Fruit fly (Drosophila melanogaster) whole organism, prepupa: ENCODE results near the gene CG32413.

ENCODE experiments used
- Blimp-1 ChIP-seq: fragments of 200-800 bp; sonication (Bioruptor generic); optimal IDR thresholded peaks from 3 replicates; lab custom pipeline; 2017; ENCODE audit warnings: missing biosample characterization, missing genetic modification characterization, mild to moderate bottlenecking, moderate library complexity, missing genetic modification reagents
- CG10631 ChIP-seq: fragments of 200-800 bp; sonication (Bioruptor generic); optimal IDR thresholded peaks from 2 replicates; lab custom pipeline; 2016; ENCODE audit warnings: missing biosample characterization, missing genetic modification characterization
- CG11762 ChIP-seq: fragments of 200-800 bp; sonication (Bioruptor generic); optimal IDR thresholded peaks from 3 replicates; lab custom pipeline; 2016; ENCODE audit warnings: missing biosample characterization, missing genetic modification characterization; ENCODE audit not compliant: insufficient read depth
- CG15336 ChIP-seq: fragments of 200-800 bp; sonication (Bioruptor generic); IDR thresholded peaks from 2 replicates; pipeline ENCODE4 v1.3.6; 2022; ENCODE audit warnings: missing biosample characterization, missing genetic modification characterization
- CG16779 ChIP-seq: fragments of 200-800 bp; sonication (Bioruptor generic); optimal IDR thresholded peaks from 3 replicates; lab custom pipeline; 2017; ENCODE audit warnings: missing biosample characterization, mild to moderate bottlenecking, missing genetic modification characterization
- CG31627 ChIP-seq: fragments of 200-800 bp; sonication (Bioruptor generic); optimal IDR thresholded peaks from 3 replicates; lab custom pipeline; 2016; ENCODE audit warnings: missing biosample characterization, missing genetic modification characterization
- CG34406 ChIP-seq: fragments of 200-800 bp; sonication (Bioruptor generic); optimal IDR thresholded peaks from 3 replicates; lab custom pipeline; 2016; ENCODE audit warnings: missing biosample characterization, missing genetic modification characterization
- CG4318 ChIP-seq: fragments of 200-800 bp; sonication (Bioruptor generic); optimal IDR thresholded peaks from 3 replicates; lab custom pipeline; 2017; ENCODE audit warnings: missing biosample characterization, mild to moderate bottlenecking, missing genetic modification characterization
- CG6163 ChIP-seq: fragments of 200-800 bp; sonication (Bioruptor generic); IDR thresholded peaks from 3 replicates; pipeline ENCODE4 v1.3.6; 2022; ENCODE audit warnings: missing biosample characterization, missing genetic modification characterization
- CG6276 ChIP-seq: fragments of 200-800 bp; sonication (Bioruptor generic); optimal IDR thresholded peaks from 2 replicates; lab custom pipeline; 2017; ENCODE audit warnings: missing biosample characterization, mild to moderate bottlenecking, missing genetic modification characterization
- CG6792 ChIP-seq: fragments of 200-800 bp; sonication (Bioruptor generic); optimal IDR thresholded peaks from 3 replicates; lab custom pipeline; 2016; ENCODE audit warnings: missing biosample characterization, missing genetic modification characterization
- CG6808 ChIP-seq: fragments of 200-800 bp; sonication (Bioruptor generic); optimal IDR thresholded peaks from 3 replicates; lab custom pipeline; 2017; ENCODE audit warnings: missing biosample characterization, missing genetic modification characterization, mild to moderate bottlenecking, moderate library complexity, missing genetic modification reagents
- CG8119 ChIP-seq: fragments of 200-800 bp; sonication (Bioruptor generic); IDR thresholded peaks from 3 replicates; pipeline ENCODE4 v1.3.6; 2022; ENCODE audit warnings: missing biosample characterization, missing genetic modification characterization
- CG8319 ChIP-seq: fragments of 200-800 bp; sonication (Bioruptor generic); optimal IDR thresholded peaks from 3 replicates; lab custom pipeline; 2016; ENCODE audit warnings: missing biosample characterization, missing genetic modification characterization
- CG8632 ChIP-seq: fragments of 200-800 bp; sonication (Bioruptor generic); optimal IDR thresholded peaks from 3 replicates; lab custom pipeline; 2016; ENCODE audit warnings: missing biosample characterization, missing genetic modification characterization
- CG9139 ChIP-seq: fragments of 200-800 bp; sonication (Bioruptor generic); optimal IDR thresholded peaks from 3 replicates; lab custom pipeline; 2017; ENCODE audit warnings: missing biosample characterization, mild to moderate bottlenecking, missing genetic modification characterization
- Eip78C ChIP-seq: fragments of 200-800 bp; sonication (Bioruptor generic); peaks from one replicate; lab custom pipeline; 2016; ENCODE audit warnings: missing biosample characterization, missing genetic modification characterization
- Eip93F ChIP-seq: fragments of 200-800 bp; sonication (Bioruptor generic); optimal IDR thresholded peaks from 2 replicates; lab custom pipeline; 2016; ENCODE audit warnings: missing biosample characterization, mild to moderate bottlenecking, missing genetic modification characterization
- Ets21C ChIP-seq: fragments of 200-800 bp; sonication (Bioruptor generic); optimal IDR thresholded peaks from 3 replicates; lab custom pipeline; 2016; ENCODE audit warnings: missing biosample characterization, missing genetic modification characterization
- Hr38 ChIP-seq: sonication (Bioruptor generic); optimal IDR thresholded peaks from 2 replicates; lab custom pipeline; 2016; ENCODE audit warnings: missing biosample characterization, missing genetic modification characterization
- Hr39 ChIP-seq: fragments of 200-800 bp; sonication (Bioruptor generic); optimal IDR thresholded peaks from 2 replicates; lab custom pipeline; 2016; ENCODE audit warnings: missing biosample characterization, missing genetic modification characterization
- Met ChIP-seq: fragments of 200-800 bp; sonication (Bioruptor generic); optimal IDR thresholded peaks from 3 replicates; lab custom pipeline; 2016; ENCODE audit warnings: missing biosample characterization, missing genetic modification characterization
- OdsH ChIP-seq: fragments of 200-800 bp; sonication (Bioruptor generic); optimal IDR thresholded peaks from 3 replicates; lab custom pipeline; 2016; ENCODE audit warnings: missing biosample characterization, missing genetic modification characterization
- Smox ChIP-seq: fragments of 200-800 bp; sonication (Bioruptor generic); optimal IDR thresholded peaks from 3 replicates; lab custom pipeline; 2016; ENCODE audit warnings: missing biosample characterization, missing genetic modification characterization
- Sox102F ChIP-seq: fragments of 200-800 bp; sonication (Bioruptor generic); optimal IDR thresholded peaks from 2 replicates; lab custom pipeline; 2016; ENCODE audit warnings: missing biosample characterization, mild to moderate bottlenecking, missing genetic modification characterization
- Sox14 ChIP-seq: fragments of 200-800 bp; sonication (Bioruptor generic); optimal IDR thresholded peaks from 3 replicates; lab custom pipeline; 2016; ENCODE audit warnings: missing biosample characterization, missing genetic modification characterization
- Sox15 ChIP-seq: fragments of 200-800 bp; sonication (Bioruptor generic); optimal IDR thresholded peaks from 3 replicates; lab custom pipeline; 2016; ENCODE audit warnings: missing biosample characterization, missing genetic modification characterization
- achi ChIP-seq: fragments of 200-800 bp; sonication (Bioruptor generic); optimal IDR thresholded peaks from 3 replicates; lab custom pipeline; 2016; ENCODE audit warnings: missing biosample characterization, missing genetic modification characterization
- acj6 ChIP-seq: fragments of 200-800 bp; sonication (Bioruptor generic); optimal IDR thresholded peaks from 3 replicates; lab custom pipeline; 2016; ENCODE audit warnings: missing biosample characterization, missing genetic modification characterization
- cyc ChIP-seq: fragments of 200-800 bp; sonication (Bioruptor generic); optimal IDR thresholded peaks from 3 replicates; lab custom pipeline; 2016; ENCODE audit warnings: missing biosample characterization, missing genetic modification characterization
- dac ChIP-seq: fragments of 200-800 bp; sonication (Bioruptor generic); optimal IDR thresholded peaks from 2 replicates; lab custom pipeline; 2017; ENCODE audit warnings: missing biosample characterization, mild to moderate bottlenecking, missing genetic modification characterization
- dsx ChIP-seq: fragments of 200-800 bp; optimal IDR thresholded peaks from 3 replicates; lab custom pipeline; 2019; ENCODE audit warnings: missing biosample characterization, mild to moderate bottlenecking, missing genetic modification characterization, moderate library complexity; ENCODE audit not compliant: poor library complexity, severe bottlenecking
- eg ChIP-seq: fragments of 200-800 bp; sonication (Bioruptor generic); IDR thresholded peaks from 3 replicates; pipeline ENCODE4 v1.3.6; 2022; ENCODE audit warnings: missing biosample characterization, missing genetic modification characterization
- esn ChIP-seq: fragments of 200-800 bp; sonication (Bioruptor generic); optimal IDR thresholded peaks from 2 replicates; lab custom pipeline; 2016; ENCODE audit warnings: missing biosample characterization, mild to moderate bottlenecking, missing genetic modification characterization, moderate library complexity
- fd59A ChIP-seq: fragments of 200-800 bp; sonication (Bioruptor generic); optimal IDR thresholded peaks from 2 replicates; lab custom pipeline; 2017; ENCODE audit warnings: missing biosample characterization, mild to moderate bottlenecking, missing genetic modification characterization, missing genetic modification reagents
- lz ChIP-seq: fragments of 200-800 bp; sonication (Bioruptor generic); optimal IDR thresholded peaks from 3 replicates; lab custom pipeline; 2016; ENCODE audit warnings: missing biosample characterization, missing genetic modification characterization
- net ChIP-seq: fragments of 200-800 bp; sonication (Bioruptor generic); optimal IDR thresholded peaks from 3 replicates; lab custom pipeline; 2016; ENCODE audit warnings: missing biosample characterization, missing genetic modification characterization
- pdm3 ChIP-seq: fragments of 200-800 bp; sonication (Bioruptor generic); optimal IDR thresholded peaks from 3 replicates; lab custom pipeline; 2016; ENCODE audit warnings: missing biosample characterization, missing genetic modification characterization
- salr ChIP-seq, 2 experiments: fragments of 200-800 bp; sonication (Bioruptor generic); optimal IDR thresholded peaks; 3 replicates each; lab custom pipeline; 2016 to 2018; ENCODE audit warnings: missing biosample characterization in 2 of 2, missing genetic modification characterization in 2 of 2, mild to moderate bottlenecking in 1 of 2
- spab ChIP-seq: fragments of 200-800 bp; sonication (Bioruptor generic); optimal IDR thresholded peaks from 2 replicates; lab custom pipeline; 2017; ENCODE audit warnings: missing biosample characterization, mild to moderate bottlenecking, missing genetic modification characterization, missing genetic modification reagents
- ss ChIP-seq, 2 experiments: fragments of 200-800 bp; sonication (Bioruptor generic); optimal IDR thresholded peaks; 2 replicates in 1 of 2; 3 replicates in 1 of 2; lab custom pipeline; 2017 to 2018; ENCODE audit warnings: mild to moderate bottlenecking in 2 of 2, missing biosample characterization in 2 of 2, missing genetic modification characterization in 2 of 2, moderate library complexity in 1 of 2
- svp ChIP-seq: fragments of 200-800 bp; sonication (Bioruptor generic); peaks from one replicate; lab custom pipeline; 2016; ENCODE audit warnings: missing biosample characterization, missing genetic modification characterization

Gene CG32413

DNA sequence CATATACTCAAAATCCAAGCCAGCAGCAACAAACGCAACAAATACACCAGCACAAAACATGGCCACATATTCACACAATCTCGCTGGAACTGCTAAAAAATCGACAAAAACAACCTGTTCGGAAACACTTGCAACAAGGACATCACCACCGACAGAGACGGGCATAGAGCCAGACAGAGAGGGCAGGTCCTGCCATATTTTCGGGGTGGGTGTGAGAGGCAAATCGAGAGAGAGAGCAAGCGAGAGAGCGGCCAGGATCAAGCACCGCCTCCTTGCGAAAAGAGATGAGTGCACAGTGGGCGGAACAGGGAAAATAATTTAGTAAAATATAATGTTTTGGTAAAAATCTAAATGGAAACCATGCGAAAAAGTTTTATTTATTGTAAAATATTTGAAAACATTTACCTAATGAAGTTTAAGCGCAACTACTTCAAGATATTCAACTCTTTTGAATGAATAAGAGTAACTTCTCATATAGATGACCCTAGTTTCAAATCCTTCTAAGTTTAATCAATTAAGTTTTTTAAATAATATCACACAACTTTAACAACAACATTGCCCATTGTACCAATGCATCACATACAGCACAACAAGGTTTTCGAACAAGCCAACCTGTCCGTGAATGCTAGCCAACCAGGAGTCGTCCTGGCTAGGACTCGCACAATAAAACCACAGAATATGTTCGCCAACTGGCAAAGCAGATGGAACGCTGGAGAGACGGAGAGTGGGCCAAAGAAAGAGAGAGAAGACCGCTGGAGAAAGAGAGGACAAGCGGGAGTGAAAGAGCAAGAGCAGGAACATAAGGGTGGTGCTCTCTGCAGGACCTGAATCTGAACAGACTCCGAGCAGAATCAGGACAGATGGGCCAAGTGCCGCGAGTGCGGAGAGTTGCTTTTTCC, 22.3 kb downstream of the CG32413 start:
- TF ChIP-seq Hr39 (GFP tag; lab: Kevin White, UChicago) (peak; percentile 22), CG31627 (GFP tag; lab: Kevin White, UChicago) (peak; percentile 43), CG4318 (GFP tag; lab: Kevin White, UChicago) (no peak), CG15336 (GFP tag; lab: Robert Waterston, UW) (no peak), CG6792 (GFP tag; lab: Kevin White, UChicago) (peak; percentile 28), eg (GFP tag; lab: Robert Waterston, UW) (no peak), CG6163 (GFP tag; lab: Robert Waterston, UW) (no peak), CG10631 (GFP tag; lab: Kevin White, UChicago) (no peak), dsx (GFP tag; lab: Kevin White, UChicago) (no peak), CG11762 (no peak), pdm3 (GFP tag; lab: Kevin White, UChicago) (peak; percentile 31), Hr38 (no peak), CG16779 (tag; lab: Kevin White, UChicago) (no peak), lz (GFP tag; lab: Kevin White, UChicago) (no peak), acj6 (GFP tag; lab: Kevin White, UChicago) (peak; percentile 31), Ets21C (peak; percentile 4), Eip78C (GFP tag; lab: Kevin White, UChicago) (no peak), Met (peak; percentile 63), CG8632 (no peak), Blimp-1 (no peak), achi (GFP tag; lab: Kevin White, UChicago) (peak; percentile 30), esn (GFP tag; lab: Kevin White, UChicago) (no peak), Eip93F (GFP tag; lab: Kevin White, UChicago) (no peak), Smox (GFP tag; lab: Kevin White, UChicago) (peak; percentile 49), CG6276 (GFP tag; lab: Kevin White, UChicago) (no peak), Sox14 (GFP tag; lab: Kevin White, UChicago) (peak; percentile 27), salr (GFP tag; optimal IDR thresholded peaks at IDR 0.05; lab: Kevin White, UChicago) (no peak), ss (GFP tag; optimal IDR thresholded peaks at IDR 0.05; lab: Kevin White, UChicago) (no peak), CG8119 (GFP tag; lab: Robert Waterston, UW) (0 out of 3 replicates have a peak, but pooled peaks have one; percentile 13), OdsH (GFP tag; lab: Kevin White, UChicago) (peak; percentile 20), CG8319 (no peak), CG9139 (no peak), cyc (GFP tag; lab: Kevin White, UChicago) (no peak), dac (GFP tag; lab: Kevin White, UChicago) (no peak), CG34406 (GFP tag; lab: Kevin White, UChicago) (peak; percentile 18), spab (GFP tag; lab: Kevin White, UChicago) (no peak), Sox102F (GFP tag; lab: Kevin White, UChicago) (peak; percentile 26), Sox15 (GFP tag; lab: Kevin White, UChicago) (no peak), fd59A (peak; percentile 18), net (no peak), CG6808 (no peak), svp (GFP tag; lab: Kevin White, UChicago) (no peak)
- TF ChIP-seq, all 60 proteins: peak for 15
